Fruit fly (Drosophila melanogaster): ENCODE data around the gene RnpS1.

DNA sequence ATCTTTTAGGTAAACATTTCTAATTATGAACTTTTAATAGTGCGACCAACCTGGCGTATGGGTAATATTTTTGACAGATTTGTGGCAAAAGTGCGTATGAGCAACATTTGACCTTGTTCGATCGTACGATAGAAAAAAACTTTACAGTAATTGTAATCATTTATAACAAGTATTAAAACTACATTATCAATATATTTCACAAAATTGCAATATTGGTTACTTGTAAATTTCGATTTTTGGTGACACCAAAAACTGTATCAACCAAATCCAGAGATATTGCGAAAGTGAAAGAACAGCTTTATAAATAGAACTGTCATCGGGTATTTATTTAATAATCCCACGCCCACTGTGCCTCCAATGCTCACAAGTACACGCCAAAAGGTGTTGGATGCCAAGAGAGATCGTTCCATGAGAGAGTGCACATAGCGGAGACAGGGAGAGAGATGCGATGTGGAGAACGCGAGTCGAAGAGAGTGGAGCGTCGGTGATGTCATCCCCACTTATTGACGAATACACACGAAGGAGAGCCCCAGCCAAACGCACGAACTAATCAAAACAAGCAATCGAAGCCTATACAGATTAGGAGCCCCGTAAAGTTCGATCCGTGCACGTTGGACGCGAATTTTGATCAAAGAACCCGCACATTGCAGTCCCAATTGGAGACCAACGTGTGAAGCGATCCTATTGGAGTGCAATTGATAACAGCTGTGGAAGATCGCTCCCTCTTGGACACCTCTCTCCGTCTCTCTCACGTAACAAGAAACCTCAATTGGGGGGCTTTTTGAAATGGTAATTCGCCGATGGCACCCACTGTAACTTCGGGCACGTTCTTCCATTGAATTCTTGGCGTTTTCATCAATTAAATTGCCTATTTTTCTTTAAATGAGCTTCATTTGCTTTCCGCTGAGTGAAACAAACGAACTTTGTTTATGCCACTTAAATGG lies 18.4 kb upstream of the RnpS1 start:
- TF ChIP-seq Hr96 (GFP tag; optimal IDR thresholded peaks at IDR 0.05) = peak; percentile 88
- peak; percentile 87 for TF ChIP-seq Crg-1 (GFP tag; optimal IDR thresholded peaks at IDR 0.05)
- peak; percentile 89 for TF ChIP-seq tj (GFP tag; optimal IDR thresholded peaks at IDR 0.05)
- peak; percentile 82 for TF ChIP-seq Mnt (GFP tag; optimal IDR thresholded peaks at IDR 0.05)
